Worm (Caenorhabditis elegans): ENCODE measurements around the gene nhr-185.

The nhr-185 gene

DNA sequence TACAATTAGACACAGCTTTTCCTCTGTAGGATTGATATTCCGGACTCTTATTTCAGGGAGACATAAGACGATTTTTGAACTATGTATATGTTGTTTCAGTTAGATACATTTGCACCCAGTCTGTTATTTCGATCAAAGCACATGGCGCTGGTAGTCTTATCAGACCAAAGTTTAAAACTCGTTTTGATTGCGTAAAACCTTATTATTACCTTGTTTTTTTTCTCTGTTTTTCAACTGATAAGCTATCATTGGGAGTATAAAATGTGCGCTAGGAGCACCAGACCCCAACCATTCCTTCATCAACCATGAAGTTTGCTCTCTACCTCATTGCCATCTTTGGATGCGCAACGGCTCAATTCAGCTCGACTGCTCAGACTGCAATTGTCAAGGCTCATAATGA lies 34.9 kb downstream of the nhr-185 start, which contains the start of gene scl-12:
scl-12 (plus strand) TSS at position 301 of the 400 bp plus-strand sequence.
- TF ChIP-seq madf-8 (GFP tag; conservative IDR thresholded peaks at IDR 0.05) (no peak), ceh-58 (GFP tag; IDR thresholded peaks at IDR 0.05) (no peak), sdz-38 (tag; optimal IDR thresholded peaks at IDR 0.05) (no peak), F55B11.4 (tag; optimal IDR thresholded peaks at IDR 0.05; ENCODE audit: borderline replicate concordance, insufficient read depth) (no peak), K11D2.4 (GFP tag; IDR thresholded peaks at IDR 0.05) (no peak), sptf-2 (GFP tag; optimal IDR thresholded peaks at IDR 0.05) (no peak), ceh-100 (GFP tag; IDR thresholded peaks at IDR 0.05) (no peak), aptf-3 (GFP tag; IDR thresholded peaks at IDR 0.05) (no peak), B0035.1 (tag; optimal IDR thresholded peaks at IDR 0.05) (no peak), nfya-2 (GFP tag; IDR thresholded peaks at IDR 0.05) (no peak)

- TF ChIP-seq ceh-100 (GFP tag; IDR thresholded peaks at IDR 0.05) = no peak
- no peak for TF ChIP-seq snpc-1.3 (tag; optimal IDR thresholded peaks at IDR 0.05; ENCODE audit: insufficient read depth)
- no peak for TF ChIP-seq Y79H2A.3 (GFP tag; conservative IDR thresholded peaks at IDR 0.05)
- no peak for TF ChIP-seq sdz-38 (tag; optimal IDR thresholded peaks at IDR 0.05)
- no peak for TF ChIP-seq ztf-28 (GFP tag; IDR thresholded peaks at IDR 0.05)
- no peak for TF ChIP-seq rec-8 (tag; optimal IDR thresholded peaks at IDR 0.05)
- no peak for TF ChIP-seq B0261.1 (tag; optimal IDR thresholded peaks at IDR 0.05)
- no peak for TF ChIP-seq lsy-27 (tag; optimal IDR thresholded peaks at IDR 0.05; ENCODE audit: borderline replicate concordance, insufficient read depth)
- no peak for TF ChIP-seq egl-18 (GFP tag; IDR thresholded peaks at IDR 0.05)
Observed at ce11 chrV:3811541-3811940, 35.6 kb downstream of the nhr-185 start, which contains the start of gene scl-13. Gene scl-13, minus strand, starts transcription at chrV:3811641.

ce11 chrV:3810035-3810434 lies 37.1 kb downstream of the nhr-185 start:
- TF ChIP-seq aptf-2 (GFP tag; conservative IDR thresholded peaks at IDR 0.05) (no peak), tbx-9 (tag; optimal IDR thresholded peaks at IDR 0.05; ENCODE audit: borderline replicate concordance) (no peak), akir-1 (GFP tag; optimal IDR thresholded peaks at IDR 0.05) (no peak), F39B2.1 (GFP tag; IDR thresholded peaks at IDR 0.05) (no peak), rpc-1 (optimal IDR thresholded peaks at IDR 0.05) (no peak), rpc-1 (tag; optimal IDR thresholded peaks at IDR 0.05) (no peak), bed-2 (GFP tag; IDR thresholded peaks at IDR 0.05) (no peak), sdz-38 (tag; optimal IDR thresholded peaks at IDR 0.05) (no peak)

- TF ChIP-seq ztf-25 (GFP tag; IDR thresholded peaks at IDR 0.05) (no peak), ama-1 (optimal IDR thresholded peaks at IDR 0.05) (no peak), ama-1 (GFP tag; optimal IDR thresholded peaks at IDR 0.05) (no peak), ztf-18 (tag; optimal IDR thresholded peaks at IDR 0.05) (no peak), ceh-58 (GFP tag; IDR thresholded peaks at IDR 0.05) (no peak), bed-1 (GFP tag; IDR thresholded peaks at IDR 0.05) (no peak), atf-7 (tag; optimal IDR thresholded peaks at IDR 0.05) (no peak)
Observed at ce11 chrV:3808336-3808735, 38.8 kb downstream of the nhr-185 start, which contains the start of gene srw-6. Gene srw-6, plus strand, starts transcription at chrV:3808636.

DNA sequence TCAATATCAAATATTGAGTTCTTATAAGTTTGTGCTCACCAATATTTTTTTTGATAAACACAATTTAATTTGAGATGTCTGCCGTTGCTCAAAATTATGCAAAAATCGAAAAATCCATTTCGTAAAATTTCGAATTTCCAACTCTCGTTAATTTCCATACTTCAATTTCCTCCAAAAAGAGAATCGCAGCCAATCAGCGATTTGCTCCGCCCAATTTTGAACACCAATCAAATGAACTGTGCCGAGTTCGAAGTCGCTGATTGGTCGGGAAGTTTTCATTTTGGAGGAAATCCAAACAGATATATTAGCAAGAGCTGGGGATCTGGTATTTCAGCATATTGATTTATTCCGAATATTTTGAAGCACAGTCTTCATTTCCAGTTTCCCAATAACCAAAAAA lies 39.3 kb downstream of the nhr-185 start:
- TF ChIP-seq unc-130 (GFP tag; optimal IDR thresholded peaks at IDR 0.05) = no peak
- no peak for TF ChIP-seq nfyb-1 (GFP tag; IDR thresholded peaks at IDR 0.05)
- no peak for TF ChIP-seq D2030.7 (GFP tag; IDR thresholded peaks at IDR 0.05)
- no peak for TF ChIP-seq lir-1 (GFP tag; conservative IDR thresholded peaks at IDR 0.05)
- no peak for TF ChIP-seq K11D2.4 (GFP tag; IDR thresholded peaks at IDR 0.05)
- no peak for TF ChIP-seq K12H6.12 (tag; optimal IDR thresholded peaks at IDR 0.05)
- no peak for TF ChIP-seq hmg-20 (GFP tag; IDR thresholded peaks at IDR 0.05)
- TF ChIP-seq F37B4.10 (GFP tag; IDR thresholded peaks at IDR 0.05) = no peak
- no peak for TF ChIP-seq atf-7 (tag; optimal IDR thresholded peaks at IDR 0.05)
- no peak for TF ChIP-seq rcor-1 (GFP tag; IDR thresholded peaks at IDR 0.05)
- no peak for TF ChIP-seq him-1 (tag; optimal IDR thresholded peaks at IDR 0.05)
- TF ChIP-seq F49E8.2 (tag; optimal IDR thresholded peaks at IDR 0.05; ENCODE audit: insufficient read depth) = no peak
- no peak for TF ChIP-seq xnd-1 (tag; optimal IDR thresholded peaks at IDR 0.05)
- TF ChIP-seq nhr-179 (tag; optimal IDR thresholded peaks at IDR 0.05) = no peak
- TF ChIP-seq ZK185.1 (tag; optimal IDR thresholded peaks at IDR 0.05; ENCODE audit: poor library complexity, severe bottlenecking) = no peak
- TF ChIP-seq sptf-2 (GFP tag; optimal IDR thresholded peaks at IDR 0.05) = no peak
